Worm (Caenorhabditis elegans) whole organism, L1 larva: ENCODE measurements around the gene C07A4.2.
A peak's percentile ranks its signal among the peaks of the same experiment; 100 is the strongest.

ENCODE experiments used
- C04F5.9 ChIP-seq: sonication (generic microtip); optimal IDR thresholded peaks from 2 replicates; lab custom pipeline; 2016; ENCODE audit warnings: missing genetic modification characterization, missing compliant biosample characterization
- F16B12.6 ChIP-seq: fragments of 150-350 bp; optimal IDR thresholded peaks from 2 replicates; lab custom pipeline; 2014; ENCODE audit warnings: missing biosample characterization, missing genetic modification characterization
- Y116A8C.19 ChIP-seq: sonication (generic microtip); optimal IDR thresholded peaks from 2 replicates; lab custom pipeline; 2016; ENCODE audit warnings: missing compliant biosample characterization, missing genetic modification characterization, borderline replicate concordance
- alr-1 ChIP-seq: fragments of 200-800 bp; sonication (Bioruptor generic); optimal IDR thresholded peaks from 2 replicates; lab custom pipeline; 2018; ENCODE audit warnings: borderline replicate concordance, mild to moderate bottlenecking, missing genetic modification characterization, missing compliant biosample characterization
- aly-2 ChIP-seq: fragments of 150-350 bp; optimal IDR thresholded peaks from 2 replicates; lab custom pipeline; 2014; ENCODE audit warnings: missing biosample characterization, missing genetic modification characterization
- ceh-82 ChIP-seq, 3 experiments: fragments of 150-350 bp in 1 of 3; sonication (generic microtip) in 2 of 3; optimal IDR thresholded peaks; 2 replicates each; lab custom pipeline; 2014 to 2017; ENCODE audit warnings: missing biosample characterization in 3 of 3, missing genetic modification characterization in 3 of 3
- ceh-88 ChIP-seq: fragments of 200-800 bp; sonication (Bioruptor generic); IDR thresholded peaks from 2 replicates; pipeline ENCODE4 v1.3.6; 2022; ENCODE audit warnings: missing genetic modification characterization, missing compliant biosample characterization
- ceh-90 ChIP-seq: sonication (generic microtip); optimal IDR thresholded peaks from 2 replicates; lab custom pipeline; 2016; ENCODE audit warnings: missing genetic modification characterization, missing compliant biosample characterization
- dpl-1 ChIP-seq, 3 experiments: fragments of 150-350 bp in 2 of 3; sonication (generic microtip) in 1 of 3; optimal IDR thresholded peaks; 2 replicates each; lab custom pipeline; 2014 to 2017; ENCODE audit warnings: missing biosample characterization in 3 of 3, missing genetic modification characterization in 3 of 3, missing genetic modification reagents in 3 of 3
- efl-1 ChIP-seq, 4 experiments: fragments of 150-350 bp; optimal IDR thresholded peaks in 3 of 4; peaks in 1 of 4; 1 replicate in 1 of 4; 2 replicates in 3 of 4; lab custom pipeline; 2014; ENCODE audit warnings: missing biosample characterization in 2 of 4, missing genetic modification characterization in 2 of 4, missing genetic modification reagents in 2 of 4
- egl-13 ChIP-seq: sonication (generic microtip); optimal IDR thresholded peaks from 2 replicates; lab custom pipeline; 2016; ENCODE audit warnings: missing genotype, missing genetic modification reagents, missing genetic modification characterization, missing compliant biosample characterization
- elt-2 ChIP-seq: sonication (generic microtip); optimal IDR thresholded peaks from 2 replicates; lab custom pipeline; 2016; ENCODE audit warnings: missing genetic modification characterization, mild to moderate bottlenecking, inconsistent platforms, missing compliant biosample characterization, missing genetic modification reagents
- fkh-4 ChIP-seq: sonication (generic microtip); optimal IDR thresholded peaks from 2 replicates; lab custom pipeline; 2016; ENCODE audit warnings: missing compliant biosample characterization, missing genetic modification characterization, borderline replicate concordance
- fos-1 ChIP-seq: fragments of 150-350 bp; optimal IDR thresholded peaks from 2 replicates; lab custom pipeline; 2014; ENCODE audit warnings: missing biosample characterization, missing genetic modification characterization
- grh-1 ChIP-seq: fragments of 200-800 bp; sonication (Bioruptor generic); IDR thresholded peaks from 2 replicates; pipeline ENCODE4 v1.3.6; 2022; ENCODE audit warnings: missing genetic modification reagents, missing genetic modification characterization, missing compliant biosample characterization
- hpl-2 ChIP-seq: fragments of 150-350 bp; optimal IDR thresholded peaks from 2 replicates; lab custom pipeline; 2014; ENCODE audit warnings: missing biosample characterization, missing genetic modification reagents, missing genetic modification characterization
- irx-1 ChIP-seq: sonication (generic microtip); optimal IDR thresholded peaks from 2 replicates; lab custom pipeline; 2016; ENCODE audit warnings: missing genetic modification characterization, missing compliant biosample characterization
- jun-1 ChIP-seq: fragments of 150-350 bp; optimal IDR thresholded peaks from 2 replicates; lab custom pipeline; 2014; ENCODE audit warnings: missing biosample characterization, missing genetic modification reagents, missing genetic modification characterization
- lin-13 ChIP-seq: fragments of 150-350 bp; optimal IDR thresholded peaks from 2 replicates; lab custom pipeline; 2014; ENCODE audit warnings: missing biosample characterization, missing genetic modification reagents, missing genetic modification characterization
- lin-14 ChIP-seq: fragments of 200-800 bp; sonication (Bioruptor generic); optimal IDR thresholded peaks from 2 replicates; lab custom pipeline; 2018; ENCODE audit warnings: mild to moderate bottlenecking, missing genetic modification characterization, moderate library complexity, missing compliant biosample characterization
- lin-35 ChIP-seq, 2 experiments: fragments of 150-350 bp; optimal IDR thresholded peaks; 2 replicates each; lab custom pipeline; 2014; ENCODE audit warnings: missing biosample characterization in 2 of 2, missing genetic modification characterization in 2 of 2, missing genetic modification reagents in 2 of 2
- lir-3 ChIP-seq: sonication (generic microtip); optimal IDR thresholded peaks from 2 replicates; lab custom pipeline; 2016; ENCODE audit warnings: mild to moderate bottlenecking, missing genetic modification characterization, moderate library complexity, missing compliant biosample characterization; ENCODE audit not compliant: poor library complexity
- lsy-2 ChIP-seq, 2 experiments: fragments of 150-350 bp; optimal IDR thresholded peaks; 2 replicates each; lab custom pipeline; 2014; ENCODE audit warnings: missing biosample characterization in 2 of 2, missing genetic modification characterization in 2 of 2
- mdl-1 ChIP-seq, 2 experiments: fragments of 150-350 bp; optimal IDR thresholded peaks; 2 replicates each; lab custom pipeline; 2014 to 2017; ENCODE audit warnings: missing biosample characterization in 2 of 2, missing genetic modification characterization in 2 of 2, inconsistent platforms in 1 of 2
- mep-1 ChIP-seq: fragments of 150-350 bp; optimal IDR thresholded peaks from 2 replicates; lab custom pipeline; 2014; ENCODE audit warnings: missing biosample characterization, missing genetic modification characterization
- nhr-19 ChIP-seq: fragments of 200-800 bp; sonication (Bioruptor generic); conservative IDR thresholded peaks from 2 replicates; pipeline ENCODE4 v1.3.6; 2022; ENCODE audit warnings: missing genetic modification characterization, missing compliant biosample characterization
- nhr-20 ChIP-seq: sonication (generic microtip); optimal IDR thresholded peaks from 2 replicates; lab custom pipeline; 2016; ENCODE audit warnings: mild to moderate bottlenecking, missing genetic modification characterization, missing compliant biosample characterization
- nhr-28 ChIP-seq: fragments of 150-350 bp; optimal IDR thresholded peaks from 2 replicates; lab custom pipeline; 2014; ENCODE audit warnings: missing biosample characterization, missing genetic modification characterization
- nhr-47 ChIP-seq: sonication (generic microtip); optimal IDR thresholded peaks from 2 replicates; lab custom pipeline; 2016; ENCODE audit warnings: mild to moderate bottlenecking, missing genetic modification characterization, moderate library complexity, missing compliant biosample characterization
- nhr-71 ChIP-seq: sonication (generic microtip); optimal IDR thresholded peaks from 2 replicates; lab custom pipeline; 2016; ENCODE audit warnings: mild to moderate bottlenecking, missing genetic modification characterization, moderate library complexity, missing compliant biosample characterization
- nhr-77 ChIP-seq: fragments of 150-350 bp; optimal IDR thresholded peaks from 2 replicates; lab custom pipeline; 2014; ENCODE audit warnings: missing biosample characterization, missing genetic modification characterization
- nhr-84 ChIP-seq: sonication (generic microtip); optimal IDR thresholded peaks from 2 replicates; lab custom pipeline; 2017; ENCODE audit warnings: missing biosample characterization, missing genetic modification characterization
- nhr-90 ChIP-seq: sonication (generic microtip); optimal IDR thresholded peaks from 2 replicates; lab custom pipeline; 2016; ENCODE audit warnings: mild to moderate bottlenecking, missing genetic modification characterization, missing compliant biosample characterization; ENCODE audit not compliant: poor library complexity
- pax-3 ChIP-seq: fragments of 200-800 bp; sonication (Bioruptor generic); optimal IDR thresholded peaks from 2 replicates; lab custom pipeline; 2018; ENCODE audit warnings: mild to moderate bottlenecking, missing genetic modification characterization, moderate library complexity, missing compliant biosample characterization
- pqm-1 ChIP-seq: sonication (generic microtip); optimal IDR thresholded peaks from 3 replicates; lab custom pipeline; 2017; ENCODE audit warnings: missing biosample characterization, missing genetic modification characterization
- rnt-1 ChIP-seq: sonication (generic microtip); optimal IDR thresholded peaks from 2 replicates; lab custom pipeline; 2016; ENCODE audit warnings: mild to moderate bottlenecking, missing genetic modification characterization, moderate library complexity, missing compliant biosample characterization
- skn-1 ChIP-seq: fragments of 150-350 bp; optimal IDR thresholded peaks from 2 replicates; lab custom pipeline; 2014; ENCODE audit warnings: missing biosample characterization, missing genetic modification characterization
- snu-23 ChIP-seq: sonication (generic microtip); optimal IDR thresholded peaks from 2 replicates; lab custom pipeline; 2016; ENCODE audit warnings: missing genetic modification characterization, missing compliant biosample characterization
- sox-4 ChIP-seq: sonication (generic microtip); optimal IDR thresholded peaks from 2 replicates; lab custom pipeline; 2016; ENCODE audit warnings: missing genetic modification characterization, missing compliant biosample characterization
- sptf-1 ChIP-seq: fragments of 150-350 bp; optimal IDR thresholded peaks from 2 replicates; lab custom pipeline; 2014; ENCODE audit warnings: missing biosample characterization, missing genetic modification characterization
- swsn-7 ChIP-seq: sonication (generic microtip); optimal IDR thresholded peaks from 2 replicates; lab custom pipeline; 2016; ENCODE audit warnings: missing genetic modification characterization, missing compliant biosample characterization
- tlp-1 ChIP-seq: fragments of 150-350 bp; optimal IDR thresholded peaks from 2 replicates; lab custom pipeline; 2014; ENCODE audit warnings: missing biosample characterization, missing genetic modification characterization
- unc-30 ChIP-seq: sonication (generic microtip); optimal IDR thresholded peaks from 2 replicates; lab custom pipeline; 2017; ENCODE audit warnings: missing biosample characterization, missing genetic modification characterization
- unc-62 ChIP-seq: fragments of 150-350 bp; optimal IDR thresholded peaks from 2 replicates; lab custom pipeline; 2014; ENCODE audit warnings: missing biosample characterization, missing genetic modification reagents, missing genetic modification characterization
- unc-86 ChIP-seq: sonication (generic microtip); optimal IDR thresholded peaks from 2 replicates; lab custom pipeline; 2016; ENCODE audit warnings: missing genetic modification characterization, missing compliant biosample characterization
- xbp-1 ChIP-seq: sonication (generic microtip); optimal IDR thresholded peaks from 2 replicates; lab custom pipeline; 2016; ENCODE audit warnings: missing genetic modification characterization, missing compliant biosample characterization
- ztf-11 ChIP-seq, 2 experiments: sonication (generic microtip); optimal IDR thresholded peaks; 2 replicates each; lab custom pipeline; 2016 to 2017; ENCODE audit warnings: missing genetic modification characterization in 2 of 2, missing biosample characterization in 1 of 2, missing compliant biosample characterization in 1 of 2

The C07A4.2 gene

DNA sequence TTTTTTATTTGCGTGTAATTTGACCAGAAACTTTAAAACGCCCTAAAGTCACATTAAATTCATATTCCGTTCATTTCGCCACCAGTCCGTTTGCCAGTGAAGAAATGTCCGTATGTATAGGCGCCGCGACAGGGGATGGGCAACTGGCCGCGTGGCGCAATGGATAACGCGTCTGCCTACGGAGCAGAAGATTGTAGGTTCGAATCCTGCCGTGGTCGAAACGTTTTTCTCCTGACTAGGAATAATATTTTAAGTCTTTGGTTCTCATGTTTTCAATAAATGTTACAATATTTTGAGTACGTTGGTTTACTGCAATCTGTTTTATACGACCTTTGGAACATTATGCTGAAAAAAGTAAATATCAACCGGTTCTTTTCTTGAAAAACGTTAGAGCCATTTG, 27.0 kb upstream of the C07A4.2 start (continued):
- peak in 1 of 2 experiments; percentile 46 for TF ChIP-seq ztf-11 (tag; optimal IDR thresholded peaks at IDR 0.05; lab: Kevin White, UChicago)
- no peak for TF ChIP-seq ceh-90 (tag; lab: Kevin White, UChicago)
- peak; percentile 1 for TF ChIP-seq pax-3 (tag; lab: Kevin White, UChicago)
- TF ChIP-seq tlp-1 (tag; lab: Kevin White, UChicago), result no peak
- TF ChIP-seq lin-35 (GFP tag; optimal IDR thresholded peaks at IDR 0.05; lab: Kevin White, UChicago), result peak; percentile 14 to 62
- peak; percentile 80 for TF ChIP-seq nhr-90 (tag; lab: Kevin White, UChicago)
- TF ChIP-seq nhr-77 (tag; lab: Kevin White, UChicago), result peak; percentile 34
- no peak for TF ChIP-seq nhr-84 (tag; lab: Kevin White, UChicago)
- TF ChIP-seq irx-1 (tag; lab: Kevin White, UChicago), result peak; percentile 47
- TF ChIP-seq nhr-71 (tag; lab: Kevin White, UChicago), result peak; percentile 78
- no peak for TF ChIP-seq dpl-1 (GFP tag; optimal IDR thresholded peaks at IDR 0.05; lab: Kevin White, UChicago)
- TF ChIP-seq pqm-1 (tag; lab: Kevin White, UChicago), result no peak
- peak; percentile 72 for TF ChIP-seq nhr-20 (tag; lab: Kevin White, UChicago)
- TF ChIP-seq sptf-1 (tag; lab: Kevin White, UChicago), result no peak
- TF ChIP-seq swsn-7 (tag; lab: Kevin White, UChicago), result peak; percentile 66
- peak; percentile 51 for TF ChIP-seq rnt-1 (tag; lab: Kevin White, UChicago)
- no peak for TF ChIP-seq lin-13 (GFP tag; lab: Kevin White, UChicago)
- TF ChIP-seq alr-1 (tag; lab: Kevin White, UChicago), result no peak
- peak; percentile 59 for TF ChIP-seq egl-13
- peak in 2 of 3 experiments; percentile 22 to 35 for TF ChIP-seq ceh-82 (tag; optimal IDR thresholded peaks at IDR 0.05; lab: Kevin White, UChicago)
- TF ChIP-seq jun-1, result peak; percentile 29
- no peak for TF ChIP-seq unc-62 (GFP tag; lab: Kevin White, UChicago)
- no peak for TF ChIP-seq unc-30 (tag; lab: Kevin White, UChicago)
- peak; percentile 21; the same call in 1 of the 2 replicates for TF ChIP-seq ceh-88
- no peak for TF ChIP-seq fkh-4
- peak; percentile 6 for TF ChIP-seq sox-4 (tag; lab: Kevin White, UChicago)
- TF ChIP-seq C04F5.9 (tag; lab: Kevin White, UChicago), result no peak
- TF ChIP-seq F16B12.6 (tag; lab: Kevin White, UChicago), result no peak
- TF ChIP-seq mdl-1 (tag; optimal IDR thresholded peaks at IDR 0.05; lab: Kevin White, UChicago), result peak in 1 of 2 experiments; percentile 10
- peak in 1 of 2 experiments; percentile 23 for TF ChIP-seq efl-1 (optimal IDR thresholded peaks at IDR 0.05; lab: Kevin White, UChicago)
- TF ChIP-seq efl-1 (GFP tag; optimal IDR thresholded peaks at IDR 0.05 in 1 of 2; lab: Kevin White, UChicago), result peak in 1 of 2 experiments; percentile 86

DNA sequence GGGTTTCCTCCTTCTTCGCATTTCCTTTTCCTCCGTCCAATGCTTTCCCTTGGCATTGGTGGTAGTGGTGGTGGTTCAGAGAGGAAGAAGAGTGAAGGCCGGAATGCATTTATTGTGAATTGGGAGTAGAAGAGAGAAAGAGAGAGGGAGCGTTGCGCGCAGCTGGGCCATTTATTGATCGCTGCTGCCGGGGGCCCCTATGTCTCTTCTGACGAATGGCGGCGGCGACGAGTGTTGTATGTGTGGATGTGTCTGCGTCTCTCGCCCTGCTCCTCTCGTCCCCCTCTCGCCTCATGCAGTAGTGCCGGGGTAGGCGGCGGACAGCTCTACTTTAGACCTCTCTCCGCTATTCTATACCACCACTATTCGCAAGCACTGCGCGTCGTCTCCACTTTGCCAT, 25.4 kb upstream of the C07A4.2 start, which contains the start of gene unc-115:
Gene unc-115 (plus strand): TSS at position 301 of the 400 bp plus-strand sequence.
- TF ChIP-seq fos-1, result peak; percentile 62
- TF ChIP-seq lir-3 (tag; lab: Kevin White, UChicago), result peak; percentile 33
- TF ChIP-seq egl-13, result peak; percentile 80
- TF ChIP-seq skn-1, result peak; percentile 89
- peak; percentile 11 for TF ChIP-seq aly-2 (tag; lab: Kevin White, UChicago)
- peak; percentile 87 for TF ChIP-seq nhr-47
- TF ChIP-seq lin-13 (GFP tag; lab: Kevin White, UChicago), result peak; percentile 15
- no peak for TF ChIP-seq F16B12.6 (tag; lab: Kevin White, UChicago)
- peak; percentile 91 for TF ChIP-seq nhr-71 (tag; lab: Kevin White, UChicago)
- peak; percentile 79 to 87 (median 79) for TF ChIP-seq ceh-82 (tag; optimal IDR thresholded peaks at IDR 0.05; lab: Kevin White, UChicago)
- peak; percentile 97 for TF ChIP-seq lin-14
- TF ChIP-seq elt-2 (tag; lab: Kevin White, UChicago), result peak; percentile 29
- peak; percentile 70 for TF ChIP-seq nhr-90 (tag; lab: Kevin White, UChicago)
- peak; percentile 90 for TF ChIP-seq swsn-7 (tag; lab: Kevin White, UChicago)
- TF ChIP-seq ceh-88, result no peak; the same call in 1 of the 2 replicates
- peak; percentile 39 for TF ChIP-seq mep-1 (tag; lab: Kevin White, UChicago)
- TF ChIP-seq alr-1 (tag; lab: Kevin White, UChicago), result no peak
- TF ChIP-seq grh-1 (GFP tag; lab: Robert Waterston, UW), result peak; percentile 53
- peak in 1 of 2 experiments; percentile 66 for TF ChIP-seq ztf-11 (tag; optimal IDR thresholded peaks at IDR 0.05; lab: Kevin White, UChicago)
- peak; percentile 77 for TF ChIP-seq nhr-19 (GFP tag; lab: Robert Waterston, UW)
- TF ChIP-seq hpl-2 (GFP tag; lab: Kevin White, UChicago), result no peak
- no peak for TF ChIP-seq pqm-1 (tag; lab: Kevin White, UChicago)
- TF ChIP-seq nhr-28 (tag; lab: Kevin White, UChicago), result no peak
- TF ChIP-seq lsy-2 (tag; optimal IDR thresholded peaks at IDR 0.05; lab: Kevin White, UChicago), result peak; percentile 59 to 73
- peak; percentile 88 for TF ChIP-seq unc-86 (tag; lab: Kevin White, UChicago)
- peak; percentile 82 for TF ChIP-seq rnt-1 (tag; lab: Kevin White, UChicago)
- TF ChIP-seq mdl-1 (tag; optimal IDR thresholded peaks at IDR 0.05; lab: Kevin White, UChicago), result peak in 1 of 2 experiments; percentile 74
- TF ChIP-seq xbp-1 (tag; lab: Kevin White, UChicago), result peak; percentile 86
- TF ChIP-seq snu-23 (GFP tag; lab: Kevin White, UChicago), result peak; percentile 90
- TF ChIP-seq tlp-1 (tag; lab: Kevin White, UChicago), result no peak
- TF ChIP-seq Y116A8C.19, result no peak
- TF ChIP-seq nhr-77 (tag; lab: Kevin White, UChicago), result peak; percentile 65
- no peak for TF ChIP-seq fkh-4
